Worm (Caenorhabditis elegans): Measurements from ENCODE around the gene srg-29.

- no peak for TF ChIP-seq pha-4 (tag; optimal IDR thresholded peaks at IDR 0.05)
- no peak for TF ChIP-seq ceh-30 (tag; optimal IDR thresholded peaks at IDR 0.05)
These were observed 32.6 kb upstream of the srg-29 start for ce11 chrV:5304366-5304765.
